Worm (Caenorhabditis elegans) whole organism, young adult: Measurements from ENCODE around the gene C15B12.9.

Source experiments
- F57C9.4 ChIP-seq: sonication (generic microtip); optimal IDR thresholded peaks from 2 replicates; lab custom pipeline; 2017; ENCODE audit warnings: mild to moderate bottlenecking, missing genetic modification characterization, missing compliant biosample characterization
- T07F8.4 ChIP-seq: sonication (generic microtip); optimal IDR thresholded peaks from 2 replicates; lab custom pipeline; 2016; ENCODE audit warnings: mild to moderate bottlenecking, missing genetic modification characterization, moderate library complexity, missing compliant biosample characterization
- ceh-100 ChIP-seq: fragments of 200-800 bp; sonication (Bioruptor generic); IDR thresholded peaks from 2 replicates; pipeline ENCODE4 v1.3.6; 2022; ENCODE audit warnings: missing genetic modification reagents, missing genetic modification characterization, missing compliant biosample characterization
- hlh-12 ChIP-seq: sonication (generic microtip); optimal IDR thresholded peaks from 2 replicates; lab custom pipeline; 2016; ENCODE audit warnings: missing genetic modification characterization, missing compliant biosample characterization
- lin-26 ChIP-seq: fragments of 200-800 bp; sonication (Bioruptor generic); IDR thresholded peaks from 2 replicates; pipeline ENCODE4 v1.3.6; 2022; ENCODE audit warnings: missing genetic modification reagents, missing genetic modification characterization, missing compliant biosample characterization
- nfya-1 ChIP-seq: sonication (generic microtip); optimal IDR thresholded peaks from 2 replicates; lab custom pipeline; 2017; ENCODE audit warnings: antibody characterized with exemption, missing compliant biosample characterization, missing genetic modification characterization, borderline replicate concordance; ENCODE audit not compliant: insufficient read depth
- rcor-1 ChIP-seq: fragments of 200-800 bp; sonication (Bioruptor generic); IDR thresholded peaks from 2 replicates; pipeline ENCODE4 v1.3.6; 2022; ENCODE audit warnings: missing genetic modification reagents, missing genetic modification characterization, missing compliant biosample characterization
- rpc-1 ChIP-seq, 2 experiments: fragments of 150-350 bp in 1 of 2; sonication (generic microtip) in 1 of 2; optimal IDR thresholded peaks; 2 replicates each; lab custom pipeline; 2014 to 2018; ENCODE audit warnings: missing biosample characterization in 1 of 2, missing genetic modification characterization in 1 of 2, missing genetic modification reagents in 1 of 2, missing genotype in 1 of 2
- snpc-4 ChIP-seq, 5 experiments: fragments of 150-350 bp in 1 of 5; sonication (generic microtip) in 4 of 5; optimal IDR thresholded peaks; 2 replicates each; lab custom pipeline; 2014 to 2018; ENCODE audit warnings: missing genetic modification characterization in 5 of 5, missing biosample characterization in 3 of 5, antibody characterized with exemption in 2 of 5, mild to moderate bottlenecking in 2 of 5, missing compliant biosample characterization in 2 of 5, missing genotype in 2 of 5, moderate library complexity in 2 of 5, missing genetic modification reagents in 1 of 5
- tlf-1 ChIP-seq: fragments of 200-800 bp; sonication (Bioruptor generic); optimal IDR thresholded peaks from 2 replicates; lab custom pipeline; 2018; ENCODE audit warnings: mild to moderate bottlenecking, missing genetic modification characterization, missing compliant biosample characterization
- unc-62 ChIP-seq: fragments of 150-350 bp; optimal IDR thresholded peaks from 2 replicates; lab custom pipeline; 2014; ENCODE audit warnings: missing biosample characterization, missing genetic modification reagents, missing genetic modification characterization
- ztf-28 ChIP-seq: fragments of 200-800 bp; sonication (Bioruptor generic); IDR thresholded peaks from 2 replicates; pipeline ENCODE4 v1.3.6; 2022; ENCODE audit warnings: missing genetic modification reagents, missing genetic modification characterization, missing compliant biosample characterization
- ztf-3 ChIP-seq: fragments of 200-800 bp; sonication (Bioruptor generic); optimal IDR thresholded peaks from 2 replicates; lab custom pipeline; 2018; ENCODE audit warnings: mild to moderate bottlenecking, missing genetic modification characterization, missing compliant biosample characterization

DNA sequence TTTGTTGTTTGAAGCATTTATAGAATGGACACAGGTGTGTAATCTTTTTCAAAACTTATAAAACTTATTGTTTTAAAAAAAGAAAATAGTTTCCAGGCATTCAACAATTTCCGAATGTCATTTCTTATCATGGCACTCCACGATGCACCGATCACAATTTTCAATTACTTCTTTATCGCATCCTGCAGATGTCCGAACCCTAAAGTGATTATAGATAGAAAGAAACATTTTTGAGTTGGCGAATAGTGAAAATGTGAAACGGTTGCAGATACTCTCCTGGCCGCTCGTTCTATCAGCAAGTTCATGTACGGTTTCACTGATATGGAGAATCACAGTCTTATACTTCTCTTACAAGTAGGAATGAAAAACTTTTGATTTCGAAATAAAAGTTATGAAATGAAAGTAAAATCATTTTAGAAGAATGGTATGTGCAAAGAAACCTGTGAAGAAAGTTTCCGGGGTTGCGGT lies 5.6 kb upstream of the C15B12.9 start, which contains the start of gene C15B12.2:
- no peak for TF ChIP-seq ztf-28 (GFP tag; lab: Robert Waterston, UW)
- no peak for TF ChIP-seq nfya-1
- no peak for TF ChIP-seq snpc-4 (GFP tag; optimal IDR thresholded peaks at IDR 0.05; lab: Kevin White, UChicago)
- TF ChIP-seq snpc-4 (tag; optimal IDR thresholded peaks at IDR 0.05; lab: Kevin White, UChicago): no peak
- no peak for TF ChIP-seq unc-62 (GFP tag; lab: Kevin White, UChicago)
- no peak for TF ChIP-seq rcor-1 (GFP tag; lab: Robert Waterston, UW)
- TF ChIP-seq ceh-100: no peak
- no peak for TF ChIP-seq lin-26 (GFP tag; lab: Robert Waterston, UW)
- no peak for TF ChIP-seq hlh-12 (tag; lab: Kevin White, UChicago)
- no peak for TF ChIP-seq rpc-1 (optimal IDR thresholded peaks at IDR 0.05; lab: Kevin White, UChicago)
- TF ChIP-seq rpc-1 (tag; optimal IDR thresholded peaks at IDR 0.05; lab: Kevin White, UChicago): no peak
- TF ChIP-seq tlf-1 (GFP tag; lab: Kevin White, UChicago): no peak
- no peak for TF ChIP-seq ztf-3
- no peak for TF ChIP-seq F57C9.4 (tag; lab: Kevin White, UChicago)
- no peak for TF ChIP-seq T07F8.4
